Fruit fly (Drosophila melanogaster) whole organism, embryonic: ENCODE measurements around the gene CG14118.

ENCODE experiments used
- Adf1 ChIP-seq: fragments of 200-800 bp; sonication (Bioruptor generic); IDR thresholded peaks from 2 replicates; pipeline ENCODE4 v1.3.6; 2022; ENCODE audit warnings: missing biosample characterization, missing genetic modification characterization
- Atf-2 ChIP-seq: fragments of 200-800 bp; sonication (Bioruptor generic); optimal IDR thresholded peaks from 2 replicates; lab custom pipeline; 2016; ENCODE audit warnings: missing biosample characterization, missing genetic modification characterization
- CG10267 ChIP-seq: fragments of 200-800 bp; sonication (Bioruptor generic); optimal IDR thresholded peaks from 2 replicates; lab custom pipeline; 2018; ENCODE audit warnings: missing biosample characterization, mild to moderate bottlenecking, missing genetic modification characterization, moderate library complexity
- CG3065 ChIP-seq: fragments of 200-800 bp; sonication (Bioruptor generic); optimal IDR thresholded peaks from 2 replicates; lab custom pipeline; 2016; ENCODE audit warnings: missing biosample characterization, missing genetic modification characterization
- CG3281 ChIP-seq: fragments of 200-800 bp; sonication (Bioruptor generic); optimal IDR thresholded peaks from 3 replicates; lab custom pipeline; 2017; ENCODE audit warnings: missing biosample characterization, mild to moderate bottlenecking, missing genetic modification characterization
- CG6791 ChIP-seq: fragments of 200-800 bp; sonication (Bioruptor generic); IDR thresholded peaks from 3 replicates; pipeline ENCODE4 v1.3.6; 2022; ENCODE audit warnings: missing biosample characterization, missing genetic modification characterization; ENCODE audit not compliant: partially characterized antibody
- Taf1 ChIP-seq: fragments of 200-800 bp; sonication (Bioruptor generic); IDR thresholded peaks from 2 replicates; pipeline ENCODE4 v1.3.6; 2022; ENCODE audit warnings: missing biosample characterization, missing genetic modification characterization
- Trl ChIP-seq, 3 experiments: fragments of >200 bp in 2 of 3; fragments of 200-800 bp in 1 of 3; sonication (Bioruptor generic) in 1 of 3; optimal IDR thresholded peaks; 2 replicates in 1 of 3; 3 replicates in 2 of 3; lab custom pipeline; 2016 to 2017; ENCODE audit warnings: missing biosample characterization in 1 of 3, missing genetic modification characterization in 1 of 3
- dmrt99B ChIP-seq: fragments of 200-800 bp; sonication (Bioruptor generic); optimal IDR thresholded peaks from 2 replicates; lab custom pipeline; 2018; ENCODE audit warnings: missing biosample characterization, mild to moderate bottlenecking, missing genetic modification characterization, moderate library complexity

DNA sequence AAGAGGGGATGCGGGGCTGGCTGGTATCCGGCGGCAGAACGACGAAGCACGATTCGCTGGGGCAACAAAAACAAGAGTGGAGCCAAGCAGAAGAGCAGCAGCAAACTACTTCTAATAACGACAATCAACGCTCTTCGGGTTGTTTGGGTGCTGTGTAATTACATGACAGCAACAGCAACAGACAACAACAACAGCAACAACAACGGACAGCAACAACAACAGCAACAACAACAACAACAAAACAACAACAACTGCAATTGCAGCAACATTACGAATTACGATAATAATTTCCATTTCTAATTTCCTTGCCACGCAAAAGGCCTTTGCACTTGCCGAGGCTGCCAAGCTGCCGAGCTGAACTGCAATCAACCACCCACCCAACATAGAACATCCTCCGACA, 28.0 kb upstream of the CG14118 start:
- no peak for TF ChIP-seq CG3065 (GFP tag; lab: Kevin White, UChicago)
- TF ChIP-seq CG3281 (GFP tag; lab: Kevin White, UChicago), result no peak
- no peak for TF ChIP-seq Adf1
- TF ChIP-seq Taf1, result no peak
- no peak for TF ChIP-seq Atf-2
- no peak for TF ChIP-seq CG6791 (GFP tag; lab: Robert Waterston, UW)
- TF ChIP-seq dmrt99B (tag; lab: Kevin White, UChicago), result no peak
- TF ChIP-seq Trl (optimal IDR thresholded peaks at IDR 0.05; lab: Kevin White, UChicago), result no peak
- TF ChIP-seq Trl (GFP tag; optimal IDR thresholded peaks at IDR 0.05; lab: Kevin White, UChicago), result no peak
- TF ChIP-seq CG10267 (tag; lab: Kevin White, UChicago), result no peak
